Fruit fly (Drosophila melanogaster) whole organism, embryonic: ENCODE data around the gene CG3038.

Experiments used
- B-H1 ChIP-seq: fragments of 200-800 bp; sonication (Bioruptor generic); IDR thresholded peaks from 3 replicates; pipeline ENCODE4 v1.3.6; 2022; ENCODE audit warnings: missing biosample characterization, missing genetic modification characterization
- CG11696 ChIP-seq: fragments of 200-800 bp; sonication (Bioruptor generic); IDR thresholded peaks from 2 replicates; pipeline ENCODE4 v1.3.6; 2022; ENCODE audit warnings: missing biosample characterization, missing genetic modification characterization
- CG12299 ChIP-seq: fragments of 200-800 bp; sonication (Bioruptor generic); optimal IDR thresholded peaks from 2 replicates; lab custom pipeline; 2018; ENCODE audit warnings: missing biosample characterization, mild to moderate bottlenecking, missing genetic modification characterization
- CG12659 ChIP-seq: fragments of 200-800 bp; sonication (Bioruptor generic); optimal IDR thresholded peaks from 3 replicates; lab custom pipeline; 2017; ENCODE audit warnings: mild to moderate bottlenecking, missing biosample characterization, missing genetic modification reagents, missing genetic modification characterization
- CG13624 ChIP-seq: fragments of 200-800 bp; sonication (Bioruptor generic); optimal IDR thresholded peaks from 2 replicates; lab custom pipeline; 2016; ENCODE audit warnings: missing biosample characterization, missing genetic modification characterization
- CG13775 ChIP-seq: fragments of 200-800 bp; sonication (Bioruptor generic); optimal IDR thresholded peaks from 3 replicates; lab custom pipeline; 2017; ENCODE audit warnings: missing biosample characterization, mild to moderate bottlenecking, missing genetic modification characterization
- CG14050 ChIP-seq: fragments of 200-800 bp; sonication (Bioruptor generic); IDR thresholded peaks from 3 replicates; pipeline ENCODE4 v1.3.6; 2022; ENCODE audit warnings: missing biosample characterization, missing genetic modification characterization
- CG15073 ChIP-seq: fragments of 200-800 bp; sonication (Bioruptor generic); optimal IDR thresholded peaks from 2 replicates; lab custom pipeline; 2016; ENCODE audit warnings: missing biosample characterization, missing genetic modification characterization
- CG15601 ChIP-seq: fragments of 200-800 bp; sonication (Bioruptor generic); optimal IDR thresholded peaks from 3 replicates; lab custom pipeline; 2019; ENCODE audit warnings: missing biosample characterization, mild to moderate bottlenecking, missing genetic modification characterization, moderate library complexity
- CG17612 ChIP-seq: fragments of 200-800 bp; sonication (Bioruptor generic); IDR thresholded peaks from 2 replicates; pipeline ENCODE4 v1.3.6; 2022; ENCODE audit warnings: missing biosample characterization, missing genetic modification characterization
- CG2116 ChIP-seq: fragments of 200-800 bp; sonication (Bioruptor generic); optimal IDR thresholded peaks from 3 replicates; lab custom pipeline; 2018; ENCODE audit warnings: missing biosample characterization, mild to moderate bottlenecking, missing genetic modification characterization
- CG2199 ChIP-seq: fragments of 200-800 bp; sonication (Bioruptor generic); IDR thresholded peaks from 3 replicates; pipeline ENCODE4 v1.3.6; 2022; ENCODE audit warnings: missing biosample characterization, missing genetic modification characterization
- CG2712 ChIP-seq: fragments of 200-800 bp; optimal IDR thresholded peaks from 3 replicates; lab custom pipeline; 2019; ENCODE audit warnings: missing biosample characterization, mild to moderate bottlenecking, missing genetic modification characterization, moderate library complexity
- CG31224 ChIP-seq: fragments of 200-800 bp; sonication (Bioruptor generic); IDR thresholded peaks from 2 replicates; pipeline ENCODE4 v1.3.6; 2022; ENCODE audit warnings: missing biosample characterization, missing genetic modification characterization
- CG3163 ChIP-seq: fragments of 200-800 bp; sonication (Bioruptor generic); optimal IDR thresholded peaks from 3 replicates; lab custom pipeline; 2016; ENCODE audit warnings: missing biosample characterization, missing genetic modification characterization
- CG32767 ChIP-seq: fragments of 200-800 bp; sonication (Bioruptor generic); IDR thresholded peaks from 2 replicates; pipeline ENCODE4 v1.3.6; 2022; ENCODE audit warnings: missing biosample characterization, missing genetic modification characterization
- CG3838 ChIP-seq: fragments of 200-800 bp; sonication (Bioruptor generic); optimal IDR thresholded peaks from 3 replicates; lab custom pipeline; 2016; ENCODE audit warnings: missing biosample characterization, missing genetic modification characterization
- CG4730 ChIP-seq: fragments of 200-800 bp; sonication (Bioruptor generic); IDR thresholded peaks from 2 replicates; pipeline ENCODE4 v1.3.6; 2022; ENCODE audit warnings: missing biosample characterization, missing genetic modification characterization
- CG6272 ChIP-seq: fragments of 200-800 bp; sonication (Bioruptor generic); IDR thresholded peaks from 2 replicates; pipeline ENCODE4 v1.3.6; 2022; ENCODE audit warnings: missing biosample characterization, missing genetic modification characterization
- CG7357 ChIP-seq: fragments of 200-800 bp; sonication (Bioruptor generic); IDR thresholded peaks from 3 replicates; pipeline ENCODE4 v1.3.6; 2022; ENCODE audit warnings: missing biosample characterization, missing genetic modification characterization
- CG7372 ChIP-seq: fragments of 200-800 bp; sonication (Bioruptor generic); IDR thresholded peaks from 2 replicates; pipeline ENCODE4 v1.3.6; 2022; ENCODE audit warnings: missing biosample characterization, missing genetic modification characterization
- CG8478 ChIP-seq: fragments of >200 bp; optimal IDR thresholded peaks from 2 replicates; lab custom pipeline; 2018
- CG9727 ChIP-seq: fragments of 200-800 bp; sonication (Bioruptor generic); optimal IDR thresholded peaks from 3 replicates; lab custom pipeline; 2017; ENCODE audit warnings: missing biosample characterization, mild to moderate bottlenecking, missing genetic modification characterization
- Dfd ChIP-seq, 2 experiments: fragments of >200 bp; optimal IDR thresholded peaks; 2 replicates each; lab custom pipeline; 2017; ENCODE audit warnings: missing biosample characterization in 2 of 2, missing genetic modification characterization in 2 of 2
- E2f1 ChIP-seq: fragments of 200-800 bp; sonication (Bioruptor generic); IDR thresholded peaks from 2 replicates; pipeline ENCODE4 v1.3.6; 2022; ENCODE audit warnings: missing biosample characterization, missing genetic modification characterization
- Fer3 ChIP-seq: fragments of 200-800 bp; sonication (Bioruptor generic); optimal IDR thresholded peaks from 2 replicates; lab custom pipeline; 2018; ENCODE audit warnings: missing biosample characterization, mild to moderate bottlenecking, missing genetic modification characterization, moderate library complexity
- H15 ChIP-seq: fragments of 200-800 bp; sonication (Bioruptor generic); IDR thresholded peaks from 3 replicates; pipeline ENCODE4 v1.3.6; 2022; ENCODE audit warnings: missing biosample characterization, missing genetic modification characterization
- Hey ChIP-seq: fragments of 200-800 bp; sonication (Bioruptor generic); optimal IDR thresholded peaks from 3 replicates; lab custom pipeline; 2018; ENCODE audit warnings: missing biosample characterization, mild to moderate bottlenecking, missing genetic modification characterization
- NfI ChIP-seq: fragments of 200-800 bp; sonication (Bioruptor generic); optimal IDR thresholded peaks from 3 replicates; lab custom pipeline; 2018; ENCODE audit warnings: missing biosample characterization, mild to moderate bottlenecking, missing genetic modification characterization, moderate library complexity
- ac ChIP-seq: fragments of 200-800 bp; sonication (Bioruptor generic); optimal IDR thresholded peaks from 3 replicates; lab custom pipeline; 2017; ENCODE audit warnings: missing biosample characterization, mild to moderate bottlenecking, missing genetic modification characterization
- ato ChIP-seq: fragments of 200-800 bp; sonication (Bioruptor generic); IDR thresholded peaks from 2 replicates; pipeline ENCODE4 v1.3.6; 2022; ENCODE audit warnings: missing biosample characterization, missing genetic modification characterization; ENCODE audit not compliant: partially characterized antibody
- chinmo ChIP-seq: fragments of 200-800 bp; sonication (Bioruptor generic); IDR thresholded peaks from 4 replicates; pipeline ENCODE4 v1.3.6; 2022; ENCODE audit warnings: missing biosample characterization, missing genetic modification characterization; ENCODE audit not compliant: partially characterized antibody
- crc ChIP-seq: fragments of 200-800 bp; sonication (Bioruptor generic); optimal IDR thresholded peaks from 2 replicates; lab custom pipeline; 2016; ENCODE audit warnings: missing biosample characterization, missing genetic modification characterization
- esg ChIP-seq: fragments of 200-800 bp; sonication (Bioruptor generic); conservative IDR thresholded peaks from 2 replicates; pipeline ENCODE4 v1.3.6; 2022; ENCODE audit warnings: missing biosample characterization, missing genetic modification characterization
- fd64A ChIP-seq: fragments of 200-800 bp; sonication (Bioruptor generic); optimal IDR thresholded peaks from 3 replicates; lab custom pipeline; 2018; ENCODE audit warnings: missing biosample characterization, mild to moderate bottlenecking, missing genetic modification characterization
- ham ChIP-seq: fragments of 200-800 bp; sonication (Bioruptor generic); IDR thresholded peaks from 2 replicates; pipeline ENCODE4 v1.3.6; 2022; ENCODE audit warnings: missing biosample characterization, missing genetic modification characterization
- insv ChIP-seq, 2 experiments: fragments of 200-800 bp; sonication (Bioruptor generic); optimal IDR thresholded peaks; 3 replicates each; lab custom pipeline; 2016 to 2018; ENCODE audit warnings: missing biosample characterization in 2 of 2, missing genetic modification characterization in 2 of 2
- nau ChIP-seq: fragments of 200-800 bp; sonication (Bioruptor generic); optimal IDR thresholded peaks from 3 replicates; lab custom pipeline; 2017; ENCODE audit warnings: missing biosample characterization, mild to moderate bottlenecking, missing genetic modification characterization, missing genetic modification reagents
- nmo ChIP-seq: fragments of 200-800 bp; sonication (Bioruptor generic); optimal IDR thresholded peaks from 2 replicates; lab custom pipeline; 2018; ENCODE audit warnings: missing biosample characterization, mild to moderate bottlenecking, missing genetic modification characterization, moderate library complexity
- oc ChIP-seq: fragments of 200-800 bp; sonication (Bioruptor generic); optimal IDR thresholded peaks from 2 replicates; lab custom pipeline; 2018; ENCODE audit warnings: missing biosample characterization, mild to moderate bottlenecking, missing genetic modification characterization, moderate library complexity
- sens ChIP-seq: fragments of 200-800 bp; sonication (Bioruptor generic); peaks from one replicate; lab custom pipeline; 2016; ENCODE audit warnings: missing biosample characterization, missing genetic modification characterization
- slbo ChIP-seq: fragments of 200-800 bp; sonication (Bioruptor generic); IDR thresholded peaks from 2 replicates; pipeline ENCODE4 v1.3.6; 2022; ENCODE audit warnings: missing biosample characterization, missing genetic modification characterization
- tin ChIP-seq: fragments of 200-800 bp; sonication (Bioruptor generic); optimal IDR thresholded peaks from 3 replicates; lab custom pipeline; 2016; ENCODE audit warnings: missing biosample characterization, missing genetic modification characterization
- wor ChIP-seq: fragments of 200-800 bp; sonication (Bioruptor generic); IDR thresholded peaks from 2 replicates; pipeline ENCODE4 v1.3.6; 2022; ENCODE audit warnings: missing biosample characterization, missing genetic modification characterization
- zfh1 ChIP-seq: fragments of 200-800 bp; sonication (Bioruptor generic); IDR thresholded peaks from 3 replicates; pipeline ENCODE4 v1.3.6; 2022; ENCODE audit warnings: missing biosample characterization, missing genetic modification characterization

CG3038 gene

dm6 chrX:276065-276464 is 30.4 kb upstream of the CG3038 start (continued):
- no peak for TF ChIP-seq CG7372 (GFP tag; lab: Robert Waterston, UW)
- TF ChIP-seq E2f1 (GFP tag; lab: Robert Waterston, UW) = no peak
- TF ChIP-seq nmo (GFP tag; lab: Kevin White, UChicago) = no peak
- TF ChIP-seq fd64A (GFP tag; lab: Kevin White, UChicago) = no peak
- no peak for TF ChIP-seq CG14050
- TF ChIP-seq CG15601 (tag; lab: Kevin White, UChicago) = no peak
- TF ChIP-seq Dfd (GFP tag; optimal IDR thresholded peaks at IDR 0.05; lab: Kevin White, UChicago) = no peak
- TF ChIP-seq CG32767 (GFP tag; lab: Robert Waterston, UW) = no peak
- TF ChIP-seq CG12299 (tag; lab: Kevin White, UChicago) = no peak
- no peak for TF ChIP-seq ato
- TF ChIP-seq zfh1 = peak; percentile 31; the same call in 1 of the 3 replicates
- peak; percentile 5 for TF ChIP-seq CG12659 (GFP tag; lab: Kevin White, UChicago)
- TF ChIP-seq H15 (GFP tag; lab: Robert Waterston, UW) = no peak

DNA sequence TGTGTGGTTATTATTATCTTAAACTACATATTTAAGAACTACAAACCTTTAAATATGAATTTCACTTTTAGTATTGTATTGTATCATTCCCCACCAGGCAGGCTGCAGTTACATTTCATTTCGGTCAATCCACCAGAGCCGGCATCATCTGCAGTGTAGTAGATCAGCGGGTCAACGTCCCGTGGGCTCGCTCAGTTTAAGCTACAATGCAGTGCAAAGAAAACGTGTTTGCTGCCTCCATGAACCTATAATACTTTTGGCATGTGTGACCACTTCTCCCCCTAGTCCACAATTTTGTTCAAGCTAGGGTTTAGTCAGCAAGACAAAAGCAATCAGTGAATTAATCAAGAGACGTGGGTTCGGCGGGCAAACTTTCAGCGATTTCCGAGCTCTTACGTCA is 22.3 kb upstream of the CG3038 start:
- TF ChIP-seq CG11696 (GFP tag; lab: Robert Waterston, UW) (no peak), insv (GFP tag; optimal IDR thresholded peaks at IDR 0.05; lab: Kevin White, UChicago) (no peak), CG3163 (no peak), wor (GFP tag; lab: Robert Waterston, UW) (no peak), ac (GFP tag; lab: Kevin White, UChicago) (no peak), oc (tag; lab: Kevin White, UChicago) (peak; percentile 3), CG3838 (no peak), NfI (GFP tag; lab: Kevin White, UChicago) (no peak), ham (GFP tag; lab: Robert Waterston, UW) (no peak)

DNA sequence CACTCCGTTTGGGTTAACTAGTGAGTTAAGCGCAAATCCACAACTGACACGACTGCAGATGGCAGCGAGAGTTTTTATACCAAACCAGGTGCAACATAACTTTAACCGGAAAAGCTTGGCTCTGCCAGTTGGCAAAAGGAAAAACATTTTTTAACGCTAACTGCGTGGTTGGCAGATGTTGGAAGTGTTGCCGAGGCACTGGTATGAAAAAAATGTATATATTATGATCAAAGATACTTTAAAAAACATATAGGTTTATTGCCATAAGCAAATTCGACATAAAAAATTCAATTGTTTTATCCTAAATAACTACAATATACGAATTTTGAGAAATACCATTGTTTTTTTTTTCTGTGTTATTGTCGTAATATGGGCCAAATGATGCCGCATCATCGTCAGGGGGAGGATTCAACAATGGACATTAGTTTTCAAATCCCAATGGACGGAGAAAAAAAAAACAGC is 21.4 kb upstream of the CG3038 start, which contains the start of gene CG13376:
CG13376 (minus strand) TSS at position 51 of the 462 bp plus-strand sequence.
- TF ChIP-seq CG13624 (GFP tag; lab: Kevin White, UChicago) = no peak

- TF ChIP-seq CG9727 (no peak), CG31224 (0 out of 2 replicates have a peak, but pooled peaks have one; percentile 21), CG2116 (GFP tag; lab: Kevin White, UChicago) (no peak), CG2199 (GFP tag; lab: Robert Waterston, UW) (0 out of 3 replicates have a peak, but pooled peaks have one; percentile 69), sens (GFP tag; lab: Kevin White, UChicago) (peak; percentile 56)
These were observed 20.0 kb upstream of the CG3038 start for dm6 chrX:265692-266091.

- TF ChIP-seq nau (no peak), esg (peak; percentile 27; the same call in 1 of the 2 replicates), slbo (GFP tag; lab: Robert Waterston, UW) (peak; percentile 57), CG15073 (GFP tag; lab: Kevin White, UChicago) (no peak), CG8478 (lab: Kevin White, UChicago) (no peak), Hey (tag; lab: Kevin White, UChicago) (no peak), CG2712 (tag; lab: Kevin White, UChicago) (peak; percentile 46), CG13775 (peak; percentile 15), Fer3 (tag; lab: Kevin White, UChicago) (peak; percentile 15), CG12299 (tag; lab: Kevin White, UChicago) (no peak), CG7357 (GFP tag; lab: Robert Waterston, UW) (no peak), B-H1 (GFP tag; lab: Robert Waterston, UW) (peak; percentile 25; the same call in 1 of the 3 replicates), crc (GFP tag; lab: Kevin White, UChicago) (no peak), CG17612 (GFP tag; lab: Robert Waterston, UW) (no peak), CG6272 (GFP tag; lab: Robert Waterston, UW) (no peak), CG9727 (no peak), CG4730 (GFP tag; lab: Robert Waterston, UW) (0 out of 2 replicates have a peak, but pooled peaks have one; percentile 23), chinmo (GFP tag; lab: Robert Waterston, UW) (0 out of 4 replicates have a peak, but pooled peaks have one; percentile 49), CG3838 (no peak), tin (no peak)
These were observed 18.2 kb upstream of the CG3038 start, which contains the start of gene CG13377 for dm6 chrX:263728-264344. CG13377 (minus strand) TSS chrX:263999.
